Worm (Caenorhabditis elegans): ENCODE measurements around the gene T20B12.5.

ce11 chrIII:7397196-7397595, 30.3 kb upstream of the T20B12.5 start:
- TF ChIP-seq pes-1 (GFP tag; IDR thresholded peaks at IDR 0.05) (no peak), ama-1 (optimal IDR thresholded peaks at IDR 0.05) (no peak), tbx-11 (GFP tag; IDR thresholded peaks at IDR 0.05) (no peak), scrt-1 (GFP tag; IDR thresholded peaks at IDR 0.05) (no peak)
